Fruit fly (Drosophila melanogaster) whole organism, embryonic: ENCODE data around the gene Fie.
A peak's percentile ranks its signal among the peaks of the same experiment; 100 is the strongest.

ENCODE experiments used
- ATbp ChIP-seq: fragments of 200-800 bp; sonication (Bioruptor generic); optimal IDR thresholded peaks from 2 replicates; lab custom pipeline; 2017; ENCODE audit warnings: missing biosample characterization, mild to moderate bottlenecking, missing genetic modification characterization, missing genetic modification reagents
- Abd-B ChIP-seq: fragments of 200-800 bp; sonication (Bioruptor generic); optimal IDR thresholded peaks from 2 replicates; lab custom pipeline; 2018; ENCODE audit warnings: missing biosample characterization, mild to moderate bottlenecking, missing genetic modification characterization, moderate library complexity
- Ada2b ChIP-seq: fragments of 200-800 bp; sonication (Bioruptor generic); IDR thresholded peaks from 2 replicates; pipeline ENCODE4 v1.3.6; 2022; ENCODE audit warnings: missing biosample characterization, missing genetic modification characterization
- CG1024 ChIP-seq: fragments of 200-800 bp; sonication (Bioruptor generic); IDR thresholded peaks from 2 replicates; pipeline ENCODE4 v1.3.6; 2022; ENCODE audit warnings: missing biosample characterization, missing genetic modification characterization
- CG11696 ChIP-seq: fragments of 200-800 bp; sonication (Bioruptor generic); IDR thresholded peaks from 2 replicates; pipeline ENCODE4 v1.3.6; 2022; ENCODE audit warnings: missing biosample characterization, missing genetic modification characterization
- CG17359 ChIP-seq: fragments of 200-800 bp; sonication (Bioruptor generic); optimal IDR thresholded peaks from 3 replicates; lab custom pipeline; 2018; ENCODE audit warnings: missing biosample characterization, mild to moderate bottlenecking, missing genetic modification characterization, moderate library complexity
- CG17802 ChIP-seq: fragments of 200-800 bp; sonication (Bioruptor generic); optimal IDR thresholded peaks from 2 replicates; lab custom pipeline; 2018; ENCODE audit warnings: missing biosample characterization, mild to moderate bottlenecking, missing genetic modification characterization, moderate library complexity
- CG2199 ChIP-seq: fragments of 200-800 bp; sonication (Bioruptor generic); IDR thresholded peaks from 3 replicates; pipeline ENCODE4 v1.3.6; 2022; ENCODE audit warnings: missing biosample characterization, missing genetic modification characterization
- CG30403 ChIP-seq: fragments of 200-800 bp; sonication (Bioruptor generic); optimal IDR thresholded peaks from 3 replicates; lab custom pipeline; 2016; ENCODE audit warnings: missing biosample characterization, missing genetic modification characterization
- CG32767 ChIP-seq: fragments of 200-800 bp; sonication (Bioruptor generic); IDR thresholded peaks from 2 replicates; pipeline ENCODE4 v1.3.6; 2022; ENCODE audit warnings: missing biosample characterization, missing genetic modification characterization
- CG34224 ChIP-seq: fragments of 200-800 bp; sonication (Bioruptor generic); IDR thresholded peaks from 3 replicates; pipeline ENCODE4 v1.3.6; 2022; ENCODE audit warnings: missing biosample characterization, missing genetic modification characterization; ENCODE audit not compliant: partially characterized antibody
- CG4282 ChIP-seq: fragments of 200-800 bp; sonication (Bioruptor generic); optimal IDR thresholded peaks from 2 replicates; lab custom pipeline; 2016; ENCODE audit warnings: missing biosample characterization, missing genetic modification characterization
- CG4424 ChIP-seq: fragments of 200-800 bp; sonication (Bioruptor generic); optimal IDR thresholded peaks from 3 replicates; lab custom pipeline; 2016; ENCODE audit warnings: missing biosample characterization, missing genetic modification characterization
- CG5953 ChIP-seq: fragments of 200-800 bp; sonication (Bioruptor generic); IDR thresholded peaks from 2 replicates; pipeline ENCODE4 v1.3.6; 2022; ENCODE audit warnings: missing biosample characterization, missing genetic modification characterization
- CG6854 ChIP-seq: fragments of 200-800 bp; sonication (Bioruptor generic); optimal IDR thresholded peaks from 3 replicates; lab custom pipeline; 2017; ENCODE audit warnings: missing biosample characterization, mild to moderate bottlenecking, missing genetic modification characterization
- CG7963 ChIP-seq: fragments of 200-800 bp; sonication (Bioruptor generic); IDR thresholded peaks from 3 replicates; pipeline ENCODE4 v1.3.6; 2022; ENCODE audit warnings: missing biosample characterization, missing genetic modification characterization; ENCODE audit not compliant: partially characterized antibody
- CG8290 ChIP-seq, 3 experiments: fragments of 200-800 bp; sonication (Bioruptor generic); optimal IDR thresholded peaks; 2 replicates each; lab custom pipeline; 2016 to 2019; ENCODE audit warnings: missing biosample characterization in 3 of 3, missing genetic modification characterization in 3 of 3, mild to moderate bottlenecking in 2 of 3, moderate library complexity in 1 of 3
- CG8765 ChIP-seq: fragments of 200-800 bp; sonication (Bioruptor generic); IDR thresholded peaks from 2 replicates; pipeline ENCODE4 v1.3.6; 2022; ENCODE audit warnings: missing biosample characterization, missing genetic modification characterization
- CG9215 ChIP-seq: fragments of 200-800 bp; sonication (Bioruptor generic); IDR thresholded peaks from 2 replicates; pipeline ENCODE4 v1.3.6; 2022; ENCODE audit warnings: missing biosample characterization, missing genetic modification characterization
- CG9437 ChIP-seq: fragments of 200-800 bp; sonication (Bioruptor generic); optimal IDR thresholded peaks from 2 replicates; lab custom pipeline; 2018; ENCODE audit warnings: missing biosample characterization, mild to moderate bottlenecking, missing genetic modification characterization
- CG9876 ChIP-seq: fragments of 200-800 bp; sonication (Bioruptor generic); optimal IDR thresholded peaks from 2 replicates; lab custom pipeline; 2016; ENCODE audit warnings: missing biosample characterization, missing genetic modification characterization
- CoRest ChIP-seq: fragments of 200-800 bp; sonication (Bioruptor generic); optimal IDR thresholded peaks from 3 replicates; lab custom pipeline; 2018; ENCODE audit warnings: missing biosample characterization, mild to moderate bottlenecking, missing genetic modification characterization, moderate library complexity
- Doc3 ChIP-seq: fragments of 200-800 bp; sonication (Bioruptor generic); IDR thresholded peaks from 3 replicates; pipeline ENCODE4 v1.3.6; 2022; ENCODE audit warnings: missing biosample characterization, missing genetic modification characterization; ENCODE audit not compliant: partially characterized antibody
- Ets97D ChIP-seq: fragments of 200-800 bp; sonication (Bioruptor generic); optimal IDR thresholded peaks from 3 replicates; lab custom pipeline; 2016; ENCODE audit warnings: missing biosample characterization, missing genetic modification characterization
- Fer2 ChIP-seq: fragments of 200-800 bp; sonication (Bioruptor generic); optimal IDR thresholded peaks from 2 replicates; lab custom pipeline; 2018; ENCODE audit warnings: missing biosample characterization, mild to moderate bottlenecking, missing genetic modification characterization, moderate library complexity
- Fer3 ChIP-seq: fragments of 200-800 bp; sonication (Bioruptor generic); optimal IDR thresholded peaks from 2 replicates; lab custom pipeline; 2018; ENCODE audit warnings: missing biosample characterization, mild to moderate bottlenecking, missing genetic modification characterization, moderate library complexity
- Gsc ChIP-seq: fragments of 200-800 bp; sonication (Bioruptor generic); IDR thresholded peaks from 2 replicates; pipeline ENCODE4 v1.3.6; 2022; ENCODE audit warnings: missing biosample characterization, missing genetic modification characterization
- Hr3 ChIP-seq: fragments of 200-800 bp; sonication (Bioruptor generic); optimal IDR thresholded peaks from 3 replicates; lab custom pipeline; 2016; ENCODE audit warnings: missing biosample characterization, missing genetic modification characterization
- Hsf ChIP-seq: fragments of 200-800 bp; sonication (Bioruptor generic); optimal IDR thresholded peaks from 3 replicates; lab custom pipeline; 2016; ENCODE audit warnings: missing biosample characterization, missing genetic modification characterization
- Lim3 ChIP-seq: fragments of 200-800 bp; sonication (Bioruptor generic); IDR thresholded peaks from 2 replicates; pipeline ENCODE4 v1.3.6; 2022; ENCODE audit warnings: missing biosample characterization, missing genetic modification characterization
- Meics ChIP-seq: fragments of 200-800 bp; sonication (Bioruptor generic); optimal IDR thresholded peaks from 2 replicates; lab custom pipeline; 2017; ENCODE audit warnings: missing biosample characterization, mild to moderate bottlenecking, missing genetic modification characterization
- Trl ChIP-seq, 3 experiments: fragments of >200 bp in 2 of 3; fragments of 200-800 bp in 1 of 3; sonication (Bioruptor generic) in 1 of 3; optimal IDR thresholded peaks; 2 replicates in 1 of 3; 3 replicates in 2 of 3; lab custom pipeline; 2016 to 2017; ENCODE audit warnings: missing biosample characterization in 1 of 3, missing genetic modification characterization in 1 of 3
- ac ChIP-seq: fragments of 200-800 bp; sonication (Bioruptor generic); optimal IDR thresholded peaks from 3 replicates; lab custom pipeline; 2017; ENCODE audit warnings: missing biosample characterization, mild to moderate bottlenecking, missing genetic modification characterization
- al ChIP-seq: fragments of 200-800 bp; sonication (Bioruptor generic); IDR thresholded peaks from 2 replicates; pipeline ENCODE4 v1.3.6; 2022; ENCODE audit warnings: missing biosample characterization, missing genetic modification characterization
- bsh ChIP-seq, 2 experiments: fragments of 200-800 bp; sonication (Bioruptor generic); optimal IDR thresholded peaks; 2 replicates each; lab custom pipeline; 2017 to 2018; ENCODE audit warnings: mild to moderate bottlenecking in 2 of 2, missing biosample characterization in 2 of 2, missing genetic modification characterization in 2 of 2, moderate library complexity in 1 of 2
- btn ChIP-seq: fragments of 200-800 bp; sonication (Bioruptor generic); optimal IDR thresholded peaks from 2 replicates; lab custom pipeline; 2016; ENCODE audit warnings: missing biosample characterization, missing genetic modification characterization
- cato ChIP-seq: fragments of 200-800 bp; sonication (Bioruptor generic); optimal IDR thresholded peaks from 2 replicates; lab custom pipeline; 2016; ENCODE audit warnings: missing biosample characterization, missing genetic modification characterization, borderline replicate concordance
- chn ChIP-seq: fragments of 200-800 bp; sonication (Bioruptor generic); optimal IDR thresholded peaks from 2 replicates; lab custom pipeline; 2016; ENCODE audit warnings: missing biosample characterization, missing genetic modification characterization
- ci ChIP-seq: fragments of 200-800 bp; sonication (Bioruptor generic); IDR thresholded peaks from 3 replicates; pipeline ENCODE4 v1.3.6; 2022; ENCODE audit warnings: missing biosample characterization, missing genetic modification characterization
- h ChIP-seq: fragments of >200 bp; optimal IDR thresholded peaks from 2 replicates; lab custom pipeline; 2017
- ham ChIP-seq: fragments of 200-800 bp; sonication (Bioruptor generic); IDR thresholded peaks from 2 replicates; pipeline ENCODE4 v1.3.6; 2022; ENCODE audit warnings: missing biosample characterization, missing genetic modification characterization
- otp ChIP-seq: fragments of 200-800 bp; sonication (Bioruptor generic); IDR thresholded peaks from 3 replicates; pipeline ENCODE4, ENCODE4 v1.3.6; 2022; ENCODE audit warnings: missing biosample characterization, missing genetic modification characterization
- peb ChIP-seq: fragments of 200-800 bp; sonication (Bioruptor generic); IDR thresholded peaks from 2 replicates; pipeline ENCODE4 v1.3.6; 2022; ENCODE audit warnings: missing biosample characterization, missing genetic modification characterization
- psq ChIP-seq: fragments of 200-800 bp; sonication (Bioruptor generic); optimal IDR thresholded peaks from 2 replicates; lab custom pipeline; 2017; ENCODE audit warnings: missing biosample characterization, missing genetic modification characterization
- shn ChIP-seq: fragments of 200-800 bp; sonication (Bioruptor generic); optimal IDR thresholded peaks from 3 replicates; lab custom pipeline; 2016; ENCODE audit warnings: missing biosample characterization, missing genetic modification characterization
- ssp ChIP-seq: fragments of 200-800 bp; sonication (Bioruptor generic); IDR thresholded peaks from 2 replicates; pipeline ENCODE4 v1.3.6; 2022; ENCODE audit warnings: missing biosample characterization, missing genetic modification characterization
- ttk ChIP-seq: fragments of 200-800 bp; sonication (Bioruptor generic); IDR thresholded peaks from 2 replicates; pipeline ENCODE4 v2.1.2; 2022; ENCODE audit warnings: missing biosample characterization, missing genetic modification characterization
- wek ChIP-seq: fragments of 200-800 bp; sonication (Bioruptor generic); optimal IDR thresholded peaks from 3 replicates; lab custom pipeline; 2018; ENCODE audit warnings: missing biosample characterization, mild to moderate bottlenecking, missing genetic modification characterization, moderate library complexity

Fie gene

DNA sequence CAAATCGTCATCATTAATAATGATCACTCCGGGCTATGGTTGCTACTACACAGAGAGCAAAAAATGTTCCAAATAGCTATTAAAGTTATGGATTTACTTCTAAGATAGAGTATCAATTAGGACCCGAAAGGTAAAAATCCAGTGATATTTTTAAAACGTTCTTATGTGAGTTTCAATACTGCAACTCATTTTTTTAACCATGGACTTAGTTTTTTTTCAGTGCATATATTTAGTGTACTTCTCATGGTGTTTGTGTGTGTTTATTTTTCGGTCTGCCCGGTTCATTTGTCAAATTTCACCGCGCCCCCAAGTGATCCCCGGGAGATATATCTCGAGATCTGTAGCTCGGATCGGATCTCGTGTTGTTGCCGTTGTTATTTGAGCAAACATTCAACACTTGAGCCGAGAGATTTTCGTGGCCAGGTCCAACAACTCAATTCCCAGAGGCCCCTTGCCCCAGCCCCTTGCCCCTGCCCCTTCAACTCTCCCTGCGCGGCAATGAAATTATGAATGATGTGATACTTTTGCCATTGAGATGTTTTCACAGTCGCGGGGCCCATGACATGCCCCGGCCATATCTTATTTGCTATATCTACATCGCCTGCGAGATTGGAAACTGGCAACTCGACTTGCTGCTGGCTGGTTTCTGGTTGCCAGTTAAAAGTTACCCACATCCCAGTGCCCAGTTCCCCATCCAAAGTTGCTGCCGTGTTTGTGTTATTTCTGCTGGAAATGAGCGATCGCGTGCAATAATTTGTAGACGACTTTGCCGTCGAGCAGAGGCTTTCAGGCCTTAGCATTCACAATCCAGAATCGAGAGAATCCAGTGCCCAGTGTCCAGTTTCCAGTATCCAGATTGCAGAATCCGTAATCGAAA lies 29.6 kb upstream of the Fie start (continued):
- no peak for TF ChIP-seq Meics (GFP tag; lab: Kevin White, UChicago)
- TF ChIP-seq Hr3: peak; percentile 67
- TF ChIP-seq CG2199 (GFP tag; lab: Robert Waterston, UW): no peak
- TF ChIP-seq chn (GFP tag; lab: Kevin White, UChicago): peak; percentile 75
- no peak for TF ChIP-seq Doc3 (GFP tag; lab: Robert Waterston, UW)
- no peak for TF ChIP-seq CG7963 (GFP tag; lab: Robert Waterston, UW)
- TF ChIP-seq CG17802 (tag; lab: Kevin White, UChicago): no peak
- TF ChIP-seq CG5953: no peak
- TF ChIP-seq wek (GFP tag; lab: Kevin White, UChicago): no peak
- no peak for TF ChIP-seq CG11696 (GFP tag; lab: Robert Waterston, UW)
- peak; percentile 80 for TF ChIP-seq ci (GFP tag; lab: Robert Waterston, UW)
- TF ChIP-seq Fer2 (tag; lab: Kevin White, UChicago): no peak
- no peak for TF ChIP-seq CG4282 (GFP tag; lab: Kevin White, UChicago)
- peak; percentile 22 for TF ChIP-seq CG8765 (GFP tag; lab: Robert Waterston, UW)
- no peak for TF ChIP-seq CG9215 (GFP tag; lab: Robert Waterston, UW)
- no peak for TF ChIP-seq CG34224 (GFP tag; lab: Robert Waterston, UW)
- TF ChIP-seq ham: no peak
- peak in 1 of 2 experiments; percentile 88 for TF ChIP-seq bsh (GFP tag; optimal IDR thresholded peaks at IDR 0.05; lab: Kevin White, UChicago)
- TF ChIP-seq CG9437: peak; percentile 46
- peak; percentile 65 for TF ChIP-seq btn
- no peak for TF ChIP-seq Ets97D (GFP tag; lab: Kevin White, UChicago)
- TF ChIP-seq Ada2b (GFP tag; lab: Robert Waterston, UW): peak; percentile 45
- no peak for TF ChIP-seq Trl (optimal IDR thresholded peaks at IDR 0.05; lab: Kevin White, UChicago)
- no peak for TF ChIP-seq Trl (GFP tag; optimal IDR thresholded peaks at IDR 0.05; lab: Kevin White, UChicago)
- TF ChIP-seq cato (GFP tag; lab: Kevin White, UChicago): peak; percentile 13
- peak; percentile 40 for TF ChIP-seq CG17359 (tag; lab: Kevin White, UChicago)
- TF ChIP-seq h (lab: Kevin White, UChicago): no peak
- TF ChIP-seq CG30403: peak; percentile 35
- TF ChIP-seq ttk (GFP tag; lab: Robert Waterston, UW): peak; percentile 48; the same call in 1 of the 2 replicates
- peak; percentile 60 for TF ChIP-seq shn (GFP tag; lab: Kevin White, UChicago)
- TF ChIP-seq peb (GFP tag; lab: Robert Waterston, UW): peak; percentile 54; the same call in 1 of the 2 replicates
- TF ChIP-seq CG9876: peak; percentile 27
- peak; percentile 61; the same call in 1 of the 2 replicates for TF ChIP-seq CG1024
- TF ChIP-seq psq (GFP tag; lab: Kevin White, UChicago): peak; percentile 14
- no peak for TF ChIP-seq CG32767 (GFP tag; lab: Robert Waterston, UW)
- peak; percentile 3 for TF ChIP-seq ATbp (GFP tag; lab: Kevin White, UChicago)
- TF ChIP-seq CG6854 (GFP tag; lab: Kevin White, UChicago): no peak
- TF ChIP-seq CoRest (tag; lab: Kevin White, UChicago): peak; percentile 72
- TF ChIP-seq Hsf: peak; percentile 77
- no peak for TF ChIP-seq Lim3 (GFP tag; lab: Robert Waterston, UW)
- TF ChIP-seq Gsc: 0 out of 2 replicates have a peak, but pooled peaks have one; percentile 16
- TF ChIP-seq ac (GFP tag; lab: Kevin White, UChicago): no peak
- TF ChIP-seq Abd-B (GFP tag; lab: Kevin White, UChicago): peak; percentile 26
- TF ChIP-seq CG8290 (GFP tag; optimal IDR thresholded peaks at IDR 0.05; lab: Kevin White, UChicago): peak; percentile 5
- TF ChIP-seq CG8290 (tag; optimal IDR thresholded peaks at IDR 0.05; lab: Kevin White, UChicago): peak in 1 of 2 experiments; percentile 30
- TF ChIP-seq al (GFP tag; lab: Robert Waterston, UW): no peak
- TF ChIP-seq Fer3 (tag; lab: Kevin White, UChicago): peak; percentile 46
- peak; percentile 83 for TF ChIP-seq otp (GFP tag; lab: Robert Waterston, UW)
- TF ChIP-seq CG4424: peak; percentile 47
- peak; percentile 38 for TF ChIP-seq ssp (GFP tag; lab: Robert Waterston, UW)
